Fruit fly (Drosophila melanogaster) whole organism, wandering third instar larva: Measurements from ENCODE around the gene CG12112.

Experiments used
- Abd-B ChIP-seq: fragments of >200 bp; optimal IDR thresholded peaks from 2 replicates; lab custom pipeline; 2017; ENCODE audit warnings: missing biosample characterization, missing genetic modification characterization
- CG32264 ChIP-seq: fragments of 200-800 bp; sonication (Bioruptor generic); optimal IDR thresholded peaks from 2 replicates; lab custom pipeline; 2016; ENCODE audit warnings: missing biosample characterization, missing genetic modification characterization
- CG9705 ChIP-seq: fragments of 200-800 bp; sonication (Bioruptor generic); optimal IDR thresholded peaks from 2 replicates; lab custom pipeline; 2018; ENCODE audit warnings: missing biosample characterization, mild to moderate bottlenecking, missing genetic modification characterization
- CrebA ChIP-seq: fragments of 200-800 bp; sonication (Bioruptor generic); optimal IDR thresholded peaks from 2 replicates; lab custom pipeline; 2016; ENCODE audit warnings: missing biosample characterization, mild to moderate bottlenecking, missing genetic modification characterization, borderline replicate concordance
- Dfd ChIP-seq: fragments of >200 bp; optimal IDR thresholded peaks from 2 replicates; lab custom pipeline; 2017; ENCODE audit warnings: missing biosample characterization, missing genetic modification characterization
- Dif ChIP-seq: fragments of 200-275, 200-300 bp; sonication (Bioruptor generic); optimal IDR thresholded peaks from 2 replicates; lab custom pipeline; 2018; ENCODE audit warnings: missing biosample characterization, missing genetic modification characterization; ENCODE audit not compliant: partially characterized antibody
- GATAd ChIP-seq: sonication (Bioruptor generic); optimal IDR thresholded peaks from 2 replicates; lab custom pipeline; 2016; ENCODE audit warnings: missing biosample characterization, missing genetic modification characterization
- HLH106 ChIP-seq: fragments of 200-800 bp; optimal IDR thresholded peaks from 3 replicates; lab custom pipeline; 2019; ENCODE audit warnings: missing biosample characterization, mild to moderate bottlenecking, missing genetic modification characterization, moderate library complexity
- Hnf4 ChIP-seq: fragments of 200-800 bp; sonication (Bioruptor generic); optimal IDR thresholded peaks from 2 replicates; lab custom pipeline; 2016; ENCODE audit warnings: missing biosample characterization, mild to moderate bottlenecking, missing genetic modification characterization
- Hr78 ChIP-seq: fragments of >200 bp; optimal IDR thresholded peaks from 2 replicates; lab custom pipeline; 2017; ENCODE audit warnings: missing biosample characterization, missing genetic modification characterization
- Hr83 ChIP-seq: fragments of 200-300 bp; sonication (Bioruptor generic); optimal IDR thresholded peaks from 2 replicates; lab custom pipeline; 2016; ENCODE audit warnings: missing biosample characterization, mild to moderate bottlenecking, missing genetic modification characterization, moderate library complexity; ENCODE audit not compliant: poor library complexity, severe bottlenecking
- Jra ChIP-seq: sonication (Bioruptor generic); optimal IDR thresholded peaks from 2 replicates; lab custom pipeline; 2016; ENCODE audit warnings: missing biosample characterization, missing genetic modification characterization
- Mio ChIP-seq: sonication (Bioruptor generic); optimal IDR thresholded peaks from 2 replicates; lab custom pipeline; 2016; ENCODE audit warnings: missing biosample characterization, missing genetic modification characterization
- Myc ChIP-seq: fragments of >200 bp; optimal IDR thresholded peaks from 2 replicates; lab custom pipeline; 2017
- N ChIP-seq: fragments of >200 bp; optimal IDR thresholded peaks from 2 replicates; lab custom pipeline; 2018; ENCODE audit warnings: missing biosample characterization, missing external identifiers, missing genetic modification characterization
- OdsH ChIP-seq: fragments of 200-800 bp; sonication (Bioruptor generic); optimal IDR thresholded peaks from 2 replicates; lab custom pipeline; 2016; ENCODE audit warnings: missing biosample characterization, mild to moderate bottlenecking, missing genetic modification characterization
- Rel ChIP-seq, 2 experiments: fragments of 200-800 bp; sonication (Bioruptor generic) in 1 of 2; optimal IDR thresholded peaks; 2 replicates in 1 of 2; 3 replicates in 1 of 2; lab custom pipeline; 2016 to 2019; ENCODE audit warnings: mild to moderate bottlenecking in 2 of 2, missing biosample characterization in 2 of 2, missing genetic modification characterization in 2 of 2, moderate library complexity in 1 of 2
- Sp1 ChIP-seq: fragments of 200-800 bp; sonication (Bioruptor generic); optimal IDR thresholded peaks from 3 replicates; lab custom pipeline; 2019; ENCODE audit warnings: missing biosample characterization, mild to moderate bottlenecking, missing genetic modification characterization, moderate library complexity
- Vsx2 ChIP-seq: fragments of 200-300, 225-300 bp; sonication (Bioruptor generic); optimal IDR thresholded peaks from 2 replicates; lab custom pipeline; 2018; ENCODE audit warnings: missing biosample characterization, missing genetic modification characterization; ENCODE audit not compliant: partially characterized antibody
- br ChIP-seq: fragments of 200-800 bp; sonication (Bioruptor generic); optimal IDR thresholded peaks from 2 replicates; lab custom pipeline; 2016; ENCODE audit warnings: missing biosample characterization, missing genetic modification characterization
- brk ChIP-seq: fragments of 200-800 bp; sonication (Bioruptor generic); optimal IDR thresholded peaks from 2 replicates; lab custom pipeline; 2016; ENCODE audit warnings: missing biosample characterization, mild to moderate bottlenecking, missing genetic modification characterization
- dl ChIP-seq, 2 experiments: fragments of 175-275, 200-275 bp in 1 of 2; fragments of 200-275 bp in 1 of 2; sonication (Bioruptor generic); optimal IDR thresholded peaks; lab custom pipeline; 2018; ENCODE audit warnings: mild to moderate bottlenecking in 2 of 2, missing biosample characterization in 2 of 2, missing genetic modification characterization in 2 of 2, moderate library complexity in 2 of 2; ENCODE audit not compliant: partially characterized antibody in 2 of 2, insufficient read depth in 1 of 2
- dmrt93B ChIP-seq: fragments of 200-800 bp; sonication (Bioruptor generic); optimal IDR thresholded peaks from 2 replicates; lab custom pipeline; 2018; ENCODE audit warnings: missing biosample characterization, mild to moderate bottlenecking, missing genetic modification characterization
- dsf ChIP-seq: sonication (Bioruptor generic); optimal IDR thresholded peaks from 2 replicates; lab custom pipeline; 2016; ENCODE audit warnings: missing biosample characterization, missing genetic modification characterization, borderline replicate concordance
- ey ChIP-seq: fragments of 200-800 bp; sonication (Bioruptor generic); optimal IDR thresholded peaks from 2 replicates; lab custom pipeline; 2016; ENCODE audit warnings: missing biosample characterization, missing genetic modification characterization
- foxo ChIP-seq, 2 experiments: fragments of 200-800 bp; sonication (Bioruptor generic); optimal IDR thresholded peaks; 2 replicates in 1 of 2; 3 replicates in 1 of 2; lab custom pipeline; 2016 to 2017; ENCODE audit warnings: missing biosample characterization in 2 of 2, missing genetic modification characterization in 2 of 2
- fru ChIP-seq: fragments of 200-800 bp; sonication (Bioruptor generic); optimal IDR thresholded peaks from 3 replicates; lab custom pipeline; 2016; ENCODE audit warnings: missing biosample characterization, mild to moderate bottlenecking, missing genetic modification characterization
- h ChIP-seq: fragments of 200-800 bp; sonication (Bioruptor generic); optimal IDR thresholded peaks from 3 replicates; lab custom pipeline; 2016; ENCODE audit warnings: missing biosample characterization, mild to moderate bottlenecking, missing genetic modification characterization
- jim ChIP-seq: fragments of 175-275, 200-325 bp; sonication (Bioruptor generic); optimal IDR thresholded peaks from 2 replicates; lab custom pipeline; 2016; ENCODE audit warnings: missing biosample characterization, mild to moderate bottlenecking, missing genetic modification characterization
- lola ChIP-seq: fragments of >200 bp; optimal IDR thresholded peaks from 2 replicates; lab custom pipeline; 2017; ENCODE audit warnings: missing biosample characterization, missing genetic modification characterization
- pan ChIP-seq: fragments of >200 bp; optimal IDR thresholded peaks from 2 replicates; lab custom pipeline; 2017
- psq ChIP-seq: fragments of 200-800 bp; sonication (Bioruptor generic); optimal IDR thresholded peaks from 3 replicates; lab custom pipeline; 2017; ENCODE audit warnings: missing biosample characterization, mild to moderate bottlenecking, missing genetic modification characterization, moderate library complexity
- rgr ChIP-seq: fragments of 200-800 bp; sonication (Bioruptor generic); optimal IDR thresholded peaks from 3 replicates; lab custom pipeline; 2016; ENCODE audit warnings: missing biosample characterization, mild to moderate bottlenecking, missing genetic modification characterization
- sage ChIP-seq: fragments of 200-800 bp; sonication (Bioruptor generic); optimal IDR thresholded peaks from 2 replicates; lab custom pipeline; 2016; ENCODE audit warnings: missing biosample characterization, mild to moderate bottlenecking, missing genetic modification characterization
- sv ChIP-seq: fragments of 200-800 bp; sonication (Bioruptor generic); optimal IDR thresholded peaks from 3 replicates; lab custom pipeline; 2016; ENCODE audit warnings: missing biosample characterization, missing genetic modification characterization
- tai ChIP-seq: sonication (Bioruptor generic); optimal IDR thresholded peaks from 2 replicates; lab custom pipeline; 2016; ENCODE audit warnings: missing biosample characterization, missing genetic modification characterization
- usp ChIP-seq: fragments of >200 bp; optimal IDR thresholded peaks from 2 replicates; lab custom pipeline; 2017; ENCODE audit warnings: missing biosample characterization, missing genetic modification characterization
- woc ChIP-seq: sonication (Bioruptor generic); optimal IDR thresholded peaks from 2 replicates; lab custom pipeline; 2016; ENCODE audit warnings: missing biosample characterization, mild to moderate bottlenecking, missing genetic modification characterization

CG12112 gene

dm6 chrX:8561404-8562397, 1.7 kb upstream of the CG12112 start (continued):
- TF ChIP-seq Dfd (GFP tag; lab: Kevin White, UChicago) (no peak), brk (GFP tag; lab: Kevin White, UChicago) (peak; percentile 32), h (GFP tag; lab: Kevin White, UChicago) (peak; percentile 74), Jra (no peak), rgr (peak; percentile 68), dsf (GFP tag; lab: Kevin White, UChicago) (no peak), Mio (GFP tag; lab: Kevin White, UChicago) (no peak), Hr83 (GFP tag; lab: Kevin White, UChicago) (peak; percentile 71), foxo (GFP tag; optimal IDR thresholded peaks at IDR 0.05; lab: Kevin White, UChicago) (peak in 1 of 2 experiments; percentile 61), Myc (lab: Kevin White, UChicago) (no peak), HLH106 (tag; lab: Kevin White, UChicago) (peak; percentile 37), Abd-B (GFP tag; lab: Kevin White, UChicago) (no peak)

- TF ChIP-seq Rel (GFP tag; optimal IDR thresholded peaks at IDR 0.05; lab: Kevin White, UChicago) (peak; percentile 14), Rel (tag; optimal IDR thresholded peaks at IDR 0.05; lab: Kevin White, UChicago) (no peak), pan (no peak), dmrt93B (GFP tag; lab: Kevin White, UChicago) (no peak), brk (GFP tag; lab: Kevin White, UChicago) (peak; percentile 83), tai (no peak), Myc (lab: Kevin White, UChicago) (no peak), Hnf4 (GFP tag; lab: Kevin White, UChicago) (peak; percentile 81), woc (GFP tag; lab: Kevin White, UChicago) (peak; percentile 72), Sp1 (GFP tag; lab: Kevin White, UChicago) (peak; percentile 70), sage (GFP tag; lab: Kevin White, UChicago) (peak; percentile 46), dl (GFP tag; optimal IDR thresholded peaks at IDR 0.05; lab: Kevin White, UChicago; ENCODE audit: insufficient read depth in 1 of 2, partially characterized antibody in 2 of 2) (no peak), br (peak; percentile 46), HLH106 (tag; lab: Kevin White, UChicago) (peak; percentile 78), GATAd (GFP tag; lab: Kevin White, UChicago) (no peak), usp (no peak), Mio (GFP tag; lab: Kevin White, UChicago) (no peak), N (GFP tag; lab: Kevin White, UChicago) (no peak), rgr (no peak), Hr83 (GFP tag; lab: Kevin White, UChicago) (peak; percentile 75), h (GFP tag; lab: Kevin White, UChicago) (peak; percentile 80), Dfd (GFP tag; lab: Kevin White, UChicago) (no peak), CG9705 (GFP tag; lab: Kevin White, UChicago) (peak; percentile 58), lola (no peak), psq (GFP tag; lab: Kevin White, UChicago) (peak; percentile 99), sv (GFP tag; lab: Kevin White, UChicago) (peak; percentile 66), CG32264 (GFP tag; lab: Kevin White, UChicago) (no peak), CrebA (GFP tag; lab: Kevin White, UChicago) (no peak), OdsH (peak; percentile 57), foxo (GFP tag; optimal IDR thresholded peaks at IDR 0.05; lab: Kevin White, UChicago) (peak in 1 of 2 experiments; percentile 82), ey (GFP tag; lab: Kevin White, UChicago) (peak; percentile 51), Abd-B (GFP tag; lab: Kevin White, UChicago) (no peak), Vsx2 (no peak), dsf (GFP tag; lab: Kevin White, UChicago) (peak; percentile 56), Dif (GFP tag; lab: Kevin White, UChicago) (no peak), fru (GFP tag; lab: Kevin White, UChicago) (peak; percentile 57), Hr78 (GFP tag; lab: Kevin White, UChicago) (no peak), jim (GFP tag; lab: Kevin White, UChicago) (peak; percentile 13), Jra (peak; percentile 60)
- TF ChIP-seq, all 38 proteins: peak for 20
Observed at dm6 chrX:8558762-8559172, 1.2 kb downstream of the CG12112 start, which contains the start of gene IntS4. IntS4 (minus strand) TSS chrX:8558781.
